Worm (Caenorhabditis elegans): ENCODE results near the gene algn-12.

DNA sequence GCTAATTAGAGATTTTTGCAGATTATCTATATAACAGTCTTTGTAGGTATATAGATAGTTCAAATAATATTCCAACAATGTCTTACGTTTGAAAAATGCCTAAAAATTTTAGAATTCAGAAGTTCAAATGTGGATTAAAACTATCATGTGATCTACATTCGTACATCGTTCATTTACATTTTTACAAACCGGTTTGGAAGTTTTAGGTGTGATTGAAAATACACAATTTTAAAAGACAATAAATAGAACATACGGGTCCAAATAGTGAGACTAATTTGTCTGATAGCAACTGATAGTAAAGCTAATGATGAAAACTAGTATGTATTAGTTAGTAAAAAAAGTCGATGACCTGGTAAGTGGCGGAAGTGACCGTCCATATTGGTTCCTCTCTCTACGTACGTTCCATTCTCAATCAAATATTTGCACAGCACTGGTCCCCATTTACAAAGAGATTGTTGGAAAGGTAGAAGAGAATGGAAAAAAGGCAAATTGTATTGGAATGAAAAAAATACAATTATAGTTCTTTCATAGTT lies 6.5 kb downstream of the algn-12 start:
- TF ChIP-seq ZK546.5 (tag; optimal IDR thresholded peaks at IDR 0.05): no peak
- no peak for TF ChIP-seq elt-3 (tag; optimal IDR thresholded peaks at IDR 0.05)
- TF ChIP-seq unc-39 (tag; optimal IDR thresholded peaks at IDR 0.05): no peak
- no peak for TF ChIP-seq fkh-10 (GFP tag; optimal IDR thresholded peaks at IDR 0.05)
- TF ChIP-seq unc-62 (GFP tag; optimal IDR thresholded peaks at IDR 0.05): no peak
- TF ChIP-seq daf-12 (tag; optimal IDR thresholded peaks at IDR 0.05): no peak
- no peak for TF ChIP-seq nhr-12 (tag; optimal IDR thresholded peaks at IDR 0.05)
- TF ChIP-seq nhr-77 (tag; optimal IDR thresholded peaks at IDR 0.05): no peak
- TF ChIP-seq nhr-237 (tag; optimal IDR thresholded peaks at IDR 0.05): no peak
- TF ChIP-seq nfya-1 (tag; optimal IDR thresholded peaks at IDR 0.05; ENCODE audit: insufficient read depth): no peak
